Worm (Caenorhabditis elegans): ENCODE data around the gene acbp-6.

Gene acbp-6

ce11 chrII:11958793-11959574 lies 14.5 kb downstream of the acbp-6 start (continued):
- no peak for TF ChIP-seq ets-4 (tag; optimal IDR thresholded peaks at IDR 0.05)
- TF ChIP-seq dve-1 (tag; optimal IDR thresholded peaks at IDR 0.05): no peak
- no peak for TF ChIP-seq ceh-24 (tag; optimal IDR thresholded peaks at IDR 0.05)
- no peak for TF ChIP-seq pag-3 (tag; optimal IDR thresholded peaks at IDR 0.05; ENCODE audit: borderline replicate concordance)
- TF ChIP-seq elt-4 (tag; optimal IDR thresholded peaks at IDR 0.05): no peak
- no peak for TF ChIP-seq fkh-10 (GFP tag; optimal IDR thresholded peaks at IDR 0.05)
- peak; percentile 66 for TF ChIP-seq sox-4 (tag; optimal IDR thresholded peaks at IDR 0.05)
- no peak for TF ChIP-seq hlh-30 (tag; optimal IDR thresholded peaks at IDR 0.05; ENCODE audit: insufficient read depth)
- no peak for TF ChIP-seq pros-1 (tag; optimal IDR thresholded peaks at IDR 0.05)
- TF ChIP-seq mec-3 (tag; optimal IDR thresholded peaks at IDR 0.05; ENCODE audit: borderline replicate concordance): no peak
- peak; percentile 39 for TF ChIP-seq unc-86 (tag; optimal IDR thresholded peaks at IDR 0.05)
- no peak for TF ChIP-seq tbx-7 (tag; optimal IDR thresholded peaks at IDR 0.05)
- TF ChIP-seq Y22D7AL.16 (tag; optimal IDR thresholded peaks at IDR 0.05): peak; percentile 3
- peak; percentile 44 for TF ChIP-seq ceh-18 (tag; optimal IDR thresholded peaks at IDR 0.05)
- TF ChIP-seq ref-2 (tag; optimal IDR thresholded peaks at IDR 0.05): peak; percentile 63
- TF ChIP-seq hlh-6 (tag; optimal IDR thresholded peaks at IDR 0.05): peak; percentile 53
- TF ChIP-seq fkh-6 (tag; optimal IDR thresholded peaks at IDR 0.05): no peak
- peak; percentile 61 for TF ChIP-seq ceh-14 (tag; optimal IDR thresholded peaks at IDR 0.05)
- no peak for TF ChIP-seq ahr-1 (tag; optimal IDR thresholded peaks at IDR 0.05)
- TF ChIP-seq pat-9 (tag; optimal IDR thresholded peaks at IDR 0.05): peak; percentile 60
- peak; percentile 38 for TF ChIP-seq tbx-2 (tag; optimal IDR thresholded peaks at IDR 0.05)
- no peak for TF ChIP-seq K02D7.2 (tag; optimal IDR thresholded peaks at IDR 0.05)
- TF ChIP-seq ceh-22 (tag; optimal IDR thresholded peaks at IDR 0.05): no peak

DNA sequence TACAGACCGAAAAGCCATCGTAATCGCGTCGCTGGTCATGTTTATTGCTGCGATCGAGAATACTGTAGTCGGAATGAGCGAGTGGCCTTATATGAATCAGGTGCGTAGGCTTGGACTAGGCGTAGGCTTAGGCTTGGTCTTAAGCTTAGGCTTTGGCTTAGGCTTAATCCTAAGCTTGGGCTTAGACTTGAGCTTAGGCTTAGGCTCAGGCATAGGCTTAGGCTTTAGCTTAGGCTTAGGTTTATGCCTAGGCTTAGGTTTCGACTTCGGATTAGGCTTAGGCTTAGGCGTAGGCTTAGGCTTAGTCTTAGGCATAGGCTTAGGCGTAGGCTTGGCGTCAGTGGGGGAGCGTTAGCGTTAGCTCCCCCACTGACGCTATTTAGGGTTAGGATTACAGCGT lies 18.7 kb downstream of the acbp-6 start:
- TF ChIP-seq dve-1 (tag; optimal IDR thresholded peaks at IDR 0.05) (peak; percentile 82), pax-1 (tag; optimal IDR thresholded peaks at IDR 0.05) (no peak)

- TF ChIP-seq sdc-2 (tag; optimal IDR thresholded peaks at IDR 0.05) (no peak), C38D4.7 (GFP tag; optimal IDR thresholded peaks at IDR 0.05) (no peak), F13H6.1 (tag; optimal IDR thresholded peaks at IDR 0.05) (no peak), pat-9 (tag; optimal IDR thresholded peaks at IDR 0.05) (no peak), mec-3 (tag; optimal IDR thresholded peaks at IDR 0.05; ENCODE audit: borderline replicate concordance) (no peak), unc-55 (GFP tag; optimal IDR thresholded peaks at IDR 0.05) (no peak)
Observed at ce11 chrII:11954208-11954607, 19.3 kb downstream of the acbp-6 start, which contains the start of gene W03C9.6. W03C9.6 (plus strand) TSS chrII:11954508.

DNA sequence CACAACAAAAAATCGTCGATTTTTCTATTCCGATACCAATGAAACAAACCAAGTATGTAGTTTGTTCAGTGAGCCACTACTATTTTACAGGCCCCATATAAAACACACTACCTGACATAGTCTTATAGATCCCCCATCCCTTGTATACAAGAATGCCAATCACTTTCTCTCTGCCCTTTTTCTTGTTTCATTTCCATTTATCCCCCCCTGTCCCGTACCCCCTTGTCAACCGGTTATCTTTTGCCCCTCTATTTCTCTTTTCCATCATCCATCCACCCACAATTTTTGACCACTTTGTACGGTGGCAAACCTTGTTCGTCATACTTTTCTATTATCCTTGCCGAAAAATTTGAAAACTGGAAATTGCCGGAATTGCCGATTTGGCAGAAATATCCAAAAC lies 20.6 kb downstream of the acbp-6 start:
- TF ChIP-seq pha-4 (tag; optimal IDR thresholded peaks at IDR 0.05) (no peak), ceh-14 (tag; optimal IDR thresholded peaks at IDR 0.05) (no peak), hlh-8 (tag; optimal IDR thresholded peaks at IDR 0.05) (no peak), syd-9 (tag; optimal IDR thresholded peaks at IDR 0.05) (no peak), sox-4 (tag; optimal IDR thresholded peaks at IDR 0.05) (no peak), odd-2 (tag; optimal IDR thresholded peaks at IDR 0.05) (no peak), hlh-6 (tag; optimal IDR thresholded peaks at IDR 0.05) (no peak), ceh-19 (GFP tag; optimal IDR thresholded peaks at IDR 0.05) (no peak), hlh-13 (GFP tag; optimal IDR thresholded peaks at IDR 0.05) (no peak), ref-2 (tag; optimal IDR thresholded peaks at IDR 0.05) (no peak), ceh-2 (tag; optimal IDR thresholded peaks at IDR 0.05) (no peak), ets-4 (tag; optimal IDR thresholded peaks at IDR 0.05) (no peak), eyg-1 (tag; optimal IDR thresholded peaks at IDR 0.05) (no peak), pqm-1 (tag; optimal IDR thresholded peaks at IDR 0.05) (no peak)
